Worm (Caenorhabditis elegans) whole organism, L4 larva: ENCODE results near the gene anmt-1.

Experiments used
- D1046.2 ChIP-seq: fragments of 200-800 bp; sonication (Bioruptor generic); IDR thresholded peaks from 2 replicates; pipeline ENCODE4 v1.3.6; 2022; ENCODE audit warnings: missing genetic modification characterization, missing compliant biosample characterization
- F37D6.2 ChIP-seq: sonication (generic microtip); optimal IDR thresholded peaks from 2 replicates; lab custom pipeline; 2016; ENCODE audit warnings: mild to moderate bottlenecking, missing genetic modification characterization, missing compliant biosample characterization
- F49E8.2 ChIP-seq: sonication (generic microtip); optimal IDR thresholded peaks from 2 replicates; lab custom pipeline; 2016; ENCODE audit warnings: missing compliant biosample characterization, mild to moderate bottlenecking, missing genetic modification characterization, borderline replicate concordance
- Y105C5A.15 ChIP-seq: fragments of 200-800 bp; sonication (Bioruptor generic); IDR thresholded peaks from 2 replicates; pipeline ENCODE4 v1.3.6; 2022; ENCODE audit warnings: missing genetic modification characterization, missing compliant biosample characterization
- Y48G9A.11 ChIP-seq: fragments of 200-800 bp; sonication (Bioruptor generic); IDR thresholded peaks from 2 replicates; pipeline ENCODE4 v1.3.6; 2022; ENCODE audit warnings: missing genetic modification reagents, missing genetic modification characterization, missing compliant biosample characterization
- Y5F2A.4 ChIP-seq: fragments of 200-800 bp; sonication (Bioruptor generic); optimal IDR thresholded peaks from 2 replicates; lab custom pipeline; 2018; ENCODE audit warnings: mild to moderate bottlenecking, missing genetic modification characterization, missing compliant biosample characterization
- Y75B8A.6 ChIP-seq: fragments of 200-800 bp; sonication (Bioruptor generic); IDR thresholded peaks from 2 replicates; pipeline ENCODE4 v1.3.6; 2022; ENCODE audit warnings: missing genetic modification reagents, missing genetic modification characterization, missing compliant biosample characterization
- ZK546.5 ChIP-seq, 2 experiments: sonication (generic microtip); optimal IDR thresholded peaks; 2 replicates each; lab custom pipeline; 2017; ENCODE audit warnings: missing biosample characterization in 2 of 2, missing genetic modification characterization in 2 of 2
- aha-1 ChIP-seq: fragments of 150-350 bp; peaks from one replicate; lab custom pipeline; 2014; ENCODE audit warnings: missing biosample characterization, missing genetic modification characterization
- attf-4 ChIP-seq: sonication (generic microtip); optimal IDR thresholded peaks from 3 replicates; lab custom pipeline; 2017; ENCODE audit warnings: missing biosample characterization, missing genetic modification characterization
- ceh-28 ChIP-seq: fragments of 150-350 bp; optimal IDR thresholded peaks from 2 replicates; lab custom pipeline; 2014; ENCODE audit warnings: missing biosample characterization, missing genetic modification reagents, missing genetic modification characterization
- ceh-32 ChIP-seq: sonication (generic microtip); optimal IDR thresholded peaks from 2 replicates; lab custom pipeline; 2016; ENCODE audit warnings: mild to moderate bottlenecking, missing genetic modification characterization, missing compliant biosample characterization; ENCODE audit not compliant: poor library complexity
- ces-1 ChIP-seq: fragments of 150-350 bp; sonication (generic microtip); optimal IDR thresholded peaks from 4 replicates; lab custom pipeline; 2014; ENCODE audit warnings: missing biosample characterization, missing genetic modification reagents, missing genetic modification characterization
- daf-16 ChIP-seq, 3 experiments: sonication (generic microtip); optimal IDR thresholded peaks; 2 replicates each; lab custom pipeline; 2016 to 2017; ENCODE audit warnings: missing genetic modification characterization in 3 of 3, missing genetic modification reagents in 3 of 3, mild to moderate bottlenecking in 2 of 3, missing compliant biosample characterization in 2 of 3, missing biosample characterization in 1 of 3, moderate library complexity in 1 of 3
- daf-19 ChIP-seq: fragments of 200-800 bp; sonication (Bioruptor generic); conservative IDR thresholded peaks from 2 replicates; pipeline ENCODE4 v1.3.6; 2022; ENCODE audit warnings: missing genetic modification characterization, missing compliant biosample characterization
- dmd-8 ChIP-seq: fragments of 200-800 bp; sonication (Bioruptor generic); IDR thresholded peaks from 2 replicates; pipeline ENCODE4 v1.3.6; 2022; ENCODE audit warnings: missing genetic modification characterization, missing compliant biosample characterization
- dmd-9 ChIP-seq: fragments of 200-800 bp; sonication (Bioruptor generic); IDR thresholded peaks from 2 replicates; pipeline ENCODE4 v1.3.6; 2022; ENCODE audit warnings: missing genetic modification reagents, missing genetic modification characterization, missing compliant biosample characterization
- duxl-1 ChIP-seq: sonication (generic microtip); optimal IDR thresholded peaks from 2 replicates; lab custom pipeline; 2016; ENCODE audit warnings: mild to moderate bottlenecking, missing genetic modification characterization, moderate library complexity, missing compliant biosample characterization; ENCODE audit not compliant: poor library complexity
- dve-1 ChIP-seq: sonication (generic microtip); optimal IDR thresholded peaks from 2 replicates; lab custom pipeline; 2017; ENCODE audit warnings: antibody characterized with exemption, mild to moderate bottlenecking, missing genetic modification characterization, missing compliant biosample characterization; ENCODE audit not compliant: insufficient read depth
- fkh-10 ChIP-seq: fragments of 150-350 bp; optimal IDR thresholded peaks from 2 replicates; lab custom pipeline; 2014; ENCODE audit warnings: missing biosample characterization, missing genetic modification reagents, missing genetic modification characterization
- fos-1 ChIP-seq: fragments of 150-350 bp; optimal IDR thresholded peaks from 2 replicates; lab custom pipeline; 2014; ENCODE audit warnings: missing biosample characterization, missing genetic modification characterization
- hlh-30 ChIP-seq: sonication (generic microtip); optimal IDR thresholded peaks from 2 replicates; lab custom pipeline; 2017; ENCODE audit warnings: antibody characterized with exemption, mild to moderate bottlenecking, missing genetic modification characterization, missing compliant biosample characterization; ENCODE audit not compliant: insufficient read depth
- hmg-1.1 ChIP-seq: fragments of 200-800 bp; sonication (Bioruptor generic); IDR thresholded peaks from 2 replicates; pipeline ENCODE4 v1.3.6; 2022; ENCODE audit warnings: missing genetic modification reagents, missing genetic modification characterization, missing compliant biosample characterization
- lin-13 ChIP-seq: fragments of 150-350 bp; optimal IDR thresholded peaks from 2 replicates; lab custom pipeline; 2014; ENCODE audit warnings: missing biosample characterization, missing genetic modification reagents, missing genetic modification characterization
- lin-15B ChIP-seq: fragments of 150-350 bp; sonication (generic microtip); optimal IDR thresholded peaks from 3 replicates; lab custom pipeline; 2014; ENCODE audit warnings: missing biosample characterization, missing genetic modification characterization
- lin-29 ChIP-seq: fragments of 200-800 bp; sonication (Bioruptor generic); IDR thresholded peaks from 2 replicates; pipeline ENCODE4 v1.3.6; 2022; ENCODE audit warnings: missing genetic modification reagents, missing genetic modification characterization, missing compliant biosample characterization
- lin-38 ChIP-seq: fragments of 200-800 bp; sonication (Bioruptor generic); IDR thresholded peaks from 2 replicates; pipeline ENCODE4 v1.3.6; 2022; ENCODE audit warnings: missing genetic modification reagents, missing genetic modification characterization, missing compliant biosample characterization
- lin-39 ChIP-seq: fragments of 150-350 bp; optimal IDR thresholded peaks from 2 replicates; lab custom pipeline; 2014; ENCODE audit warnings: missing biosample characterization, missing genetic modification reagents, missing genetic modification characterization
- madf-5 ChIP-seq, 2 experiments: fragments of 200-800 bp; sonication (Bioruptor generic); IDR thresholded peaks; 2 replicates each; pipeline ENCODE4 v1.3.6; 2022; ENCODE audit warnings: missing compliant biosample characterization in 2 of 2, missing genetic modification characterization in 2 of 2
- madf-9 ChIP-seq: fragments of 200-800 bp; sonication (Bioruptor generic); conservative IDR thresholded peaks from 2 replicates; pipeline ENCODE4 v1.3.6; 2022; ENCODE audit warnings: missing genetic modification reagents, missing genetic modification characterization, missing compliant biosample characterization
- mdl-1 ChIP-seq, 2 experiments: fragments of 150-350 bp in 1 of 2; sonication (generic microtip) in 1 of 2; optimal IDR thresholded peaks; 2 replicates each; lab custom pipeline; 2014 to 2017; ENCODE audit warnings: missing biosample characterization in 2 of 2, missing genetic modification characterization in 2 of 2
- mdt-29 ChIP-seq: fragments of 200-800 bp; sonication (Bioruptor generic); IDR thresholded peaks from 2 replicates; pipeline ENCODE4 v1.3.6; 2022; ENCODE audit warnings: missing genetic modification reagents, missing genetic modification characterization, missing compliant biosample characterization
- mxl-3 ChIP-seq: fragments of 200-800 bp; sonication (Bioruptor generic); optimal IDR thresholded peaks from 2 replicates; lab custom pipeline; 2018; ENCODE audit warnings: mild to moderate bottlenecking, missing genetic modification characterization, missing compliant biosample characterization
- nhr-11 ChIP-seq: fragments of 150-350 bp; optimal IDR thresholded peaks from 2 replicates; lab custom pipeline; 2014; ENCODE audit warnings: missing biosample characterization, missing genetic modification characterization
- nhr-28 ChIP-seq: fragments of 150-350 bp; optimal IDR thresholded peaks from 2 replicates; lab custom pipeline; 2014; ENCODE audit warnings: missing biosample characterization, missing genetic modification characterization
- nhr-42 ChIP-seq: fragments of 200-800 bp; sonication (Bioruptor generic); IDR thresholded peaks from 2 replicates; pipeline ENCODE4 v1.3.6; 2022; ENCODE audit warnings: missing genetic modification characterization, missing compliant biosample characterization
- nhr-48 ChIP-seq: sonication (generic microtip); optimal IDR thresholded peaks from 2 replicates; lab custom pipeline; 2016; ENCODE audit warnings: mild to moderate bottlenecking, missing genetic modification characterization, missing compliant biosample characterization
- php-3 ChIP-seq: fragments of 200-800 bp; sonication (Bioruptor generic); IDR thresholded peaks from 2 replicates; pipeline ENCODE4 v1.3.6; 2022; ENCODE audit warnings: missing genetic modification reagents, missing genetic modification characterization, missing compliant biosample characterization
- pqm-1 ChIP-seq: sonication (generic microtip); optimal IDR thresholded peaks from 2 replicates; lab custom pipeline; 2017; ENCODE audit warnings: missing biosample characterization, missing genetic modification characterization
- rbr-2 ChIP-seq: sonication (generic microtip); optimal IDR thresholded peaks from 2 replicates; lab custom pipeline; 2016; ENCODE audit warnings: missing genotype, missing genetic modification characterization, missing compliant biosample characterization
- saeg-2 ChIP-seq: fragments of 200-800 bp; sonication (Bioruptor generic); IDR thresholded peaks from 2 replicates; pipeline ENCODE4 v1.3.6; 2022; ENCODE audit warnings: missing genetic modification reagents, missing genetic modification characterization, missing compliant biosample characterization
- sdz-12 ChIP-seq: fragments of 200-800 bp; sonication (Bioruptor generic); optimal IDR thresholded peaks from 2 replicates; lab custom pipeline; 2018; ENCODE audit warnings: mild to moderate bottlenecking, missing genetic modification characterization, missing compliant biosample characterization
- set-16 ChIP-seq: fragments of 200-800 bp; sonication (Bioruptor generic); IDR thresholded peaks from 2 replicates; pipeline ENCODE4 v1.3.6; 2022; ENCODE audit warnings: missing genetic modification reagents, missing genetic modification characterization, missing compliant biosample characterization
- snpc-4 ChIP-seq: fragments of 150-350 bp; optimal IDR thresholded peaks from 2 replicates; lab custom pipeline; 2014; ENCODE audit warnings: missing biosample characterization, missing genetic modification characterization
- tag-97 ChIP-seq: fragments of 200-800 bp; sonication (Bioruptor generic); IDR thresholded peaks from 2 replicates; pipeline ENCODE4 v1.3.6; 2022; ENCODE audit warnings: missing genetic modification characterization, missing compliant biosample characterization
- tra-1 ChIP-seq: fragments of 200-800 bp; sonication (Bioruptor generic); IDR thresholded peaks from 2 replicates; pipeline ENCODE4 v1.3.6; 2022; ENCODE audit warnings: missing genetic modification reagents, missing genetic modification characterization, missing compliant biosample characterization
- unc-39 ChIP-seq: sonication (generic microtip); optimal IDR thresholded peaks from 2 replicates; lab custom pipeline; 2017; ENCODE audit warnings: missing biosample characterization, missing genetic modification characterization
- unc-62 ChIP-seq, 3 experiments: fragments of 150-350 bp in 1 of 3; sonication (generic microtip); optimal IDR thresholded peaks in 2 of 3; peaks in 1 of 3; 1 replicate in 1 of 3; 2 replicates in 2 of 3; lab custom pipeline; 2014 to 2017; ENCODE audit warnings: missing biosample characterization in 3 of 3, missing genetic modification characterization in 3 of 3, missing genetic modification reagents in 3 of 3, missing genotype in 1 of 3
- zfp-3 ChIP-seq: fragments of 200-800 bp; sonication (Bioruptor generic); conservative IDR thresholded peaks from 2 replicates; pipeline ENCODE4 v1.3.6; 2022; ENCODE audit warnings: missing genetic modification reagents, missing genetic modification characterization, missing compliant biosample characterization
- ztf-11 ChIP-seq: fragments of 150-350 bp; optimal IDR thresholded peaks from 2 replicates; lab custom pipeline; 2014; ENCODE audit warnings: missing biosample characterization, missing genetic modification characterization

The anmt-1 gene

DNA sequence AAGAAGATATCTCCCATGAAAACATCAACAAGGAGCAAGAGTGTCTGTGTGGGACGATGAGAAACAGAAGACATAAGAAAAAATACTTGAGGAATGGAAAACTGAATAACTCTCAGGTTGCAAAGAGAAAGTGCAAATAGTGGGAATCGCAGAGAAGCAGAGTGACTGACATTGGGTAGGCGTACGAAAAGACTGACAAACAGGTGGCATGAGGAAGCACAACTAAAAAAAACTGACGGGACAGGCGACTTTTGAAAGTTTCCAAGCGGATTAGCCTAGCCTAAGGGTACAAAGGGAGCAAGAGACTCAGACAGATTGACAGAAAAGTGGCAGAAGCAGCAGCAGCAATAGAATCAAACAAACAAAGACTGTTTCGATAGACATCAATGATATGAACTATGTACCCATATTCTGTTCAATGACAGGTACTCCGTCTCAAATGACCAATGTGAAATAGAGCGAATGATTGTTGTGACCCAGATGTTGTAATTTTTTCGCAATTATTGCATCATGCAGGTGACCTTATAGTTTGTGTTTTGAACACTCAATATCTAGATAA is 49.8 kb downstream of the anmt-1 start (continued):
- no peak for TF ChIP-seq Y5F2A.4
- no peak for TF ChIP-seq ces-1 (GFP tag; lab: Kevin White, UChicago)
- no peak for TF ChIP-seq zfp-3 (GFP tag; lab: Robert Waterston, UW)
- TF ChIP-seq fos-1 (tag; lab: Kevin White, UChicago) = no peak
- no peak for TF ChIP-seq dmd-9
- TF ChIP-seq F37D6.2 (tag; lab: Kevin White, UChicago) = no peak
- TF ChIP-seq snpc-4 = no peak
- TF ChIP-seq aha-1 (tag; lab: Kevin White, UChicago) = peak; percentile 87
- no peak for TF ChIP-seq Y105C5A.15
- TF ChIP-seq nhr-28 (tag; lab: Kevin White, UChicago) = peak; percentile 52
- TF ChIP-seq ceh-28 (tag; lab: Kevin White, UChicago) = no peak
- TF ChIP-seq ceh-32 (tag; lab: Kevin White, UChicago) = no peak
- no peak for TF ChIP-seq unc-39 (tag; lab: Kevin White, UChicago)
- TF ChIP-seq lin-29 (GFP tag; lab: Robert Waterston, UW) = no peak
- no peak for TF ChIP-seq madf-5 (GFP tag; IDR thresholded peaks at IDR 0.05; lab: Robert Waterston, UW)
- no peak for TF ChIP-seq F49E8.2 (tag; lab: Kevin White, UChicago)
- TF ChIP-seq mdt-29 (GFP tag; lab: Robert Waterston, UW) = no peak
- TF ChIP-seq sdz-12 = no peak
- TF ChIP-seq tag-97 (GFP tag; lab: Robert Waterston, UW) = no peak
- TF ChIP-seq daf-16 (GFP tag; optimal IDR thresholded peaks at IDR 0.05; lab: Kevin White, UChicago) = peak; percentile 12 to 92
- TF ChIP-seq daf-16 (tag; optimal IDR thresholded peaks at IDR 0.05; lab: Kevin White, UChicago) = peak; percentile 27
- TF ChIP-seq duxl-1 (tag; lab: Kevin White, UChicago) = no peak
- TF ChIP-seq ztf-11 (tag; lab: Kevin White, UChicago) = no peak
- TF ChIP-seq dve-1 = peak; percentile 47
- TF ChIP-seq hlh-30 = peak; percentile 78
- TF ChIP-seq pqm-1 (tag; lab: Kevin White, UChicago) = no peak
- peak; percentile 65 for TF ChIP-seq mxl-3 (GFP tag; lab: Kevin White, UChicago)
- no peak for TF ChIP-seq fkh-10 (GFP tag; lab: Kevin White, UChicago)
- TF ChIP-seq lin-39 (tag; lab: Kevin White, UChicago) = no peak
- TF ChIP-seq lin-15B (tag; lab: Kevin White, UChicago) = no peak
- 0 out of 2 replicates have a peak, but pooled peaks have one; percentile 67 for TF ChIP-seq saeg-2 (GFP tag; lab: Robert Waterston, UW)
- TF ChIP-seq nhr-42 (GFP tag; lab: Robert Waterston, UW) = no peak
- TF ChIP-seq tra-1 (GFP tag; lab: Robert Waterston, UW) = peak; percentile 63; the same call in 1 of the 2 replicates
- peak; percentile 24 for TF ChIP-seq rbr-2
- no peak for TF ChIP-seq set-16
- TF ChIP-seq hmg-1.1 (GFP tag; lab: Robert Waterston, UW) = no peak
- TF ChIP-seq nhr-11 (tag; lab: Kevin White, UChicago) = peak; percentile 14
- TF ChIP-seq ZK546.5 (tag; optimal IDR thresholded peaks at IDR 0.05; lab: Kevin White, UChicago) = no peak
- TF ChIP-seq nhr-48 = peak; percentile 66
- no peak for TF ChIP-seq Y75B8A.6 (GFP tag; lab: Robert Waterston, UW)
- TF ChIP-seq madf-9 (GFP tag; lab: Robert Waterston, UW) = no peak
- TF ChIP-seq Y48G9A.11 (GFP tag; lab: Robert Waterston, UW) = no peak
- TF ChIP-seq D1046.2 (GFP tag; lab: Robert Waterston, UW) = no peak
- no peak for TF ChIP-seq php-3 (GFP tag; lab: Robert Waterston, UW)
- TF ChIP-seq unc-62 (GFP tag; optimal IDR thresholded peaks at IDR 0.05 in 1 of 2; lab: Kevin White, UChicago) = peak in 1 of 2 experiments; percentile 82
- TF ChIP-seq unc-62 (tag; optimal IDR thresholded peaks at IDR 0.05; lab: Kevin White, UChicago) = no peak
- TF ChIP-seq lin-13 (GFP tag; lab: Kevin White, UChicago) = peak; percentile 7
- TF ChIP-seq attf-4 (tag; lab: Kevin White, UChicago) = no peak
- no peak for TF ChIP-seq daf-19
- TF ChIP-seq dmd-8 = no peak
- TF ChIP-seq mdl-1 (tag; optimal IDR thresholded peaks at IDR 0.05; lab: Kevin White, UChicago) = peak in 1 of 2 experiments; percentile 40
- no peak for TF ChIP-seq lin-38 (GFP tag; lab: Robert Waterston, UW)
